Worm (Caenorhabditis elegans): ENCODE data around the gene C18D1.2.

DNA sequence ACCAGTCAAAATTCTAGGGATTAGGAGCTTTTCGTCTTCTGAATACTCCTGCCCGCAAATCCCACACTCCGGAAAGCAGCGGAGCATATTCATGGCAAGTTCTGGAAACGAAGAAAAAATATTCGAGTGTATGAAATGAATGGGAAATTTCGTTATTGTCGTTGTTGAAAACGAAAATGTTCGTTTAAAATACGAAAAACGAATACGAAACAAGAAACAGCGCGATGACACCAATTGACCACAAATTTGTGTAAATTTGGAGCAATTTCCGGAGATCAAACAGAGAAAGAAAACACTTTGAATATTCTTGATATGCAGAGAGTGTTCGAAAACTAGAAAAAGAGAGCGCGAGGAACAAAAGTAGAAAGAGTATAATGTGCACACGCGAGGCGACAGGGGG lies 48.8 kb downstream of the C18D1.2 start, which contains the start of gene ZK945.4:
- TF ChIP-seq lsy-2 (tag; optimal IDR thresholded peaks at IDR 0.05) (no peak), lin-13 (tag; optimal IDR thresholded peaks at IDR 0.05) (no peak), pha-4 (tag; optimal IDR thresholded peaks at IDR 0.05) (no peak), nhr-28 (tag; optimal IDR thresholded peaks at IDR 0.05) (no peak), nhr-2 (tag; optimal IDR thresholded peaks at IDR 0.05) (no peak), zip-8 (tag; optimal IDR thresholded peaks at IDR 0.05) (no peak), mab-5 (tag; optimal IDR thresholded peaks at IDR 0.05) (no peak), tbx-8 (GFP tag; optimal IDR thresholded peaks at IDR 0.05) (no peak), mep-1 (tag; optimal IDR thresholded peaks at IDR 0.05) (no peak)

All from whole organism, mixed stage, embryonic.